Fruit fly (Drosophila melanogaster): ENCODE measurements around the gene CG4238.

DNA sequence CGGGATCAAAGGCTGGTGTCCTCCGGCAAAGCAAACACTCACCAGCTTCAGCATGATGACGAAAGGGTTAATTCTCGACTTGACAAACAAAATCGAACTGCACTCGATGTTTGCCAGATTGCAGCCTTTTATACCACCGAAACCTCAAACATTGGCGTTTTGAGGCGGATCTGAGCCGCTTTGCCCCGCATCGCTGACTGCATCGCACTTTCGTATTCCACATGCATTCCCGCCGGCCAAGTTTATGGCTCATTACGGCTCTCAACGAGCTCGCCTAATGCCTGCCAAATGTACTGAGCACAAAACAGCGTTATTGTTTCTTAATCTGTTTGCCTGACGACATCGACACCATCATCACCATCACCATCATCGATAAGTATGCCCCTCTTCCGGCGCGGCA is 2.6 kb upstream of the CG4238 start, which contains the start of gene CG15353:
- TF ChIP-seq usp (GFP tag; optimal IDR thresholded peaks at IDR 0.05): no peak
- TF ChIP-seq CG8478 (optimal IDR thresholded peaks at IDR 0.05): no peak
- no peak for TF ChIP-seq pan (optimal IDR thresholded peaks at IDR 0.05)
- no peak for TF ChIP-seq psq (optimal IDR thresholded peaks at IDR 0.05)
- no peak for TF ChIP-seq Dll (optimal IDR thresholded peaks at IDR 0.05)
- TF ChIP-seq EcR (GFP tag; optimal IDR thresholded peaks at IDR 0.05): no peak

Measured in whole organism.